Worm (Caenorhabditis elegans) whole organism, young adult: Measurements from ENCODE around the gene sri-71.
"Not testable (repeated sequence)": the region's sequence is repeated elsewhere in the genome, so short reads cannot be mapped to it uniquely, and the experiment has no call there.

Source experiments
- ama-1 ChIP-seq, 3 experiments: fragments of 150-350 bp in 1 of 3; sonication (generic microtip) in 2 of 3; optimal IDR thresholded peaks; 2 replicates each; lab custom pipeline; 2014 to 2018; ENCODE audit warnings: missing biosample characterization in 2 of 3, missing genetic modification characterization in 2 of 3, missing genetic modification reagents in 2 of 3
- aptf-2 ChIP-seq: fragments of 200-800 bp; sonication (Bioruptor generic); conservative IDR thresholded peaks from 2 replicates; pipeline ENCODE4 v1.3.6; 2022; ENCODE audit warnings: missing genetic modification reagents, missing genetic modification characterization, missing compliant biosample characterization
- cebp-1 ChIP-seq, 2 experiments: fragments of 200-800 bp in 1 of 2; sonication (Bioruptor generic) in 1 of 2; sonication (generic microtip) in 1 of 2; IDR thresholded peaks in 1 of 2; optimal IDR thresholded peaks in 1 of 2; 2 replicates each; pipeline versions ENCODE4 v1.3.6 to Lab custom; 2017 to 2022; ENCODE audit warnings: missing compliant biosample characterization in 2 of 2, missing genetic modification characterization in 2 of 2, mild to moderate bottlenecking in 1 of 2, missing genetic modification reagents in 1 of 2, moderate library complexity in 1 of 2
- dpl-1 ChIP-seq: fragments of 150-350 bp; optimal IDR thresholded peaks from 2 replicates; lab custom pipeline; 2014; ENCODE audit warnings: missing biosample characterization, missing genetic modification reagents, missing genetic modification characterization
- egl-44 ChIP-seq: fragments of 200-800 bp; sonication (Bioruptor generic); IDR thresholded peaks from 2 replicates; pipeline ENCODE4 v1.3.6; 2022; ENCODE audit warnings: missing genetic modification reagents, missing genetic modification characterization, missing compliant biosample characterization
- ets-4 ChIP-seq: fragments of 200-800 bp; sonication (Bioruptor generic); optimal IDR thresholded peaks from 2 replicates; lab custom pipeline; 2018; ENCODE audit warnings: mild to moderate bottlenecking, missing genetic modification characterization, missing compliant biosample characterization
- hrde-1 ChIP-seq: sonication (generic microtip); optimal IDR thresholded peaks from 2 replicates; lab custom pipeline; 2016; ENCODE audit warnings: missing genetic modification characterization, mild to moderate bottlenecking, missing compliant biosample characterization, moderate library complexity, missing genotype, missing genetic modification reagents, borderline replicate concordance
- lir-1 ChIP-seq: fragments of 200-800 bp; sonication (Bioruptor generic); conservative IDR thresholded peaks from 2 replicates; pipeline ENCODE4 v1.3.6; 2022; ENCODE audit warnings: missing genetic modification reagents, missing genetic modification characterization, missing compliant biosample characterization
- snpc-1.1 ChIP-seq: sonication (generic microtip); optimal IDR thresholded peaks from 2 replicates; lab custom pipeline; 2017; ENCODE audit warnings: missing genetic modification characterization, mild to moderate bottlenecking, missing compliant biosample characterization, antibody characterized with exemption, moderate library complexity, missing genotype, missing genetic modification reagents; ENCODE audit not compliant: insufficient read depth
- snpc-4 ChIP-seq, 5 experiments: fragments of 150-350 bp in 1 of 5; sonication (generic microtip) in 4 of 5; optimal IDR thresholded peaks; 2 replicates each; lab custom pipeline; 2014 to 2018; ENCODE audit warnings: missing genetic modification characterization in 5 of 5, missing biosample characterization in 3 of 5, antibody characterized with exemption in 2 of 5, mild to moderate bottlenecking in 2 of 5, missing compliant biosample characterization in 2 of 5, missing genotype in 2 of 5, moderate library complexity in 2 of 5, missing genetic modification reagents in 1 of 5
- ztf-26 ChIP-seq: sonication (generic microtip); optimal IDR thresholded peaks from 2 replicates; lab custom pipeline; 2017; ENCODE audit warnings: missing genetic modification characterization, missing compliant biosample characterization
- ztf-3 ChIP-seq: fragments of 200-800 bp; sonication (Bioruptor generic); optimal IDR thresholded peaks from 2 replicates; lab custom pipeline; 2018; ENCODE audit warnings: mild to moderate bottlenecking, missing genetic modification characterization, missing compliant biosample characterization

DNA sequence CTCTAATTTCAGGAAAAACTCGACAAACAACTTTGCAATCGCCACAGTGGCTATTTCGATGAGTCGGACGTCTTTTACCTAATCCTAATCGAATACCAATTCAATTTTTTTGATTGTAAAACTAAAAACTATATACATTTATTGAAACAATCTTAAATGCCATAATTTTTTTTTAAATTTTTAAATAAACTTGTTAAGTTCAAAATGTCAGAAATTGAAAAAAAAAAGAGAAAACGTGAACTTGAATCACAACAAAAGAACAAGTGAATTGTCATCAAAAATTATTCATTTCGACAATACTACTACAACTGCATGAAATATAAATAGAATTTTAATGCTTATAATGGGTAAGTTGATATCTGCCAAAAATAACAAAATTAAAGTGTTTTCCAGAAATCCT lies 15.3 kb upstream of the sri-71 start, which contains the start of gene D2062.13:
- TF ChIP-seq cebp-1 (GFP tag; IDR thresholded peaks at IDR 0.05; lab: Robert Waterston, UW); cebp-1 (tag; optimal IDR thresholded peaks at IDR 0.05; lab: Kevin White, UChicago); snpc-1.1 (tag; lab: Kevin White, UChicago); aptf-2 (GFP tag; lab: Robert Waterston, UW); ztf-26 (tag; lab: Kevin White, UChicago); ztf-3 (GFP tag; lab: Kevin White, UChicago); ama-1 (optimal IDR thresholded peaks at IDR 0.05; lab: Kevin White, UChicago); ama-1 (GFP tag; optimal IDR thresholded peaks at IDR 0.05; lab: Kevin White, UChicago); egl-44; ets-4 (GFP tag; lab: Kevin White, UChicago); hrde-1 (tag; lab: Kevin White, UChicago); snpc-4 (GFP tag; optimal IDR thresholded peaks at IDR 0.05; lab: Kevin White, UChicago); snpc-4 (tag; optimal IDR thresholded peaks at IDR 0.05; lab: Kevin White, UChicago); lir-1 (GFP tag; lab: Robert Waterston, UW); dpl-1 (GFP tag; lab: Kevin White, UChicago): not testable (repeated sequence)
